Worm (Caenorhabditis elegans) whole organism, midembryonic: ENCODE results near the gene F46B6.12.

ENCODE experiments used
- T22C8.4 ChIP-seq: fragments of 200-800 bp; sonication (Bioruptor generic); IDR thresholded peaks from 2 replicates; pipeline ENCODE4 v1.3.6; 2022; ENCODE audit warnings: missing genetic modification characterization, missing compliant biosample characterization
- cog-1 ChIP-seq: sonication (generic microtip); optimal IDR thresholded peaks from 2 replicates; lab custom pipeline; 2016; ENCODE audit warnings: missing genetic modification characterization, missing compliant biosample characterization
- flt-1 ChIP-seq: fragments of 200-800 bp; sonication (Bioruptor generic); IDR thresholded peaks from 2 replicates; pipeline ENCODE4 v1.3.6; 2022; ENCODE audit warnings: missing genetic modification characterization, missing compliant biosample characterization
- klf-2 ChIP-seq: fragments of 200-800 bp; sonication (Bioruptor generic); conservative IDR thresholded peaks from 2 replicates; pipeline ENCODE4 v1.3.6; 2022; ENCODE audit warnings: missing genetic modification reagents, missing genetic modification characterization, missing compliant biosample characterization
- med-1 ChIP-seq: sonication (generic microtip); optimal IDR thresholded peaks from 2 replicates; lab custom pipeline; 2017; ENCODE audit warnings: missing genetic modification characterization, mild to moderate bottlenecking, missing compliant biosample characterization, antibody characterized with exemption, missing genetic modification reagents; ENCODE audit not compliant: insufficient read depth
- ref-1 ChIP-seq: fragments of 200-800 bp; sonication (Bioruptor generic); conservative IDR thresholded peaks from 2 replicates; pipeline ENCODE4 v1.3.6; 2022; ENCODE audit warnings: missing genetic modification reagents, missing genetic modification characterization, missing compliant biosample characterization
- tab-1 ChIP-seq: fragments of 200-800 bp; sonication (Bioruptor generic); IDR thresholded peaks from 2 replicates; pipeline ENCODE4 v1.3.6; 2022; ENCODE audit warnings: missing genetic modification characterization, missing compliant biosample characterization
- ztf-23 ChIP-seq: fragments of 200-800 bp; sonication (Bioruptor generic); IDR thresholded peaks from 2 replicates; pipeline ENCODE4 v1.3.6; 2022; ENCODE audit warnings: missing genetic modification reagents, missing genetic modification characterization, missing compliant biosample characterization
- ztf-29 ChIP-seq: fragments of 200-800 bp; sonication (Bioruptor generic); IDR thresholded peaks from 2 replicates; pipeline ENCODE4 v1.3.6; 2022; ENCODE audit warnings: missing genetic modification reagents, missing genetic modification characterization, missing compliant biosample characterization

The F46B6.12 gene

DNA sequence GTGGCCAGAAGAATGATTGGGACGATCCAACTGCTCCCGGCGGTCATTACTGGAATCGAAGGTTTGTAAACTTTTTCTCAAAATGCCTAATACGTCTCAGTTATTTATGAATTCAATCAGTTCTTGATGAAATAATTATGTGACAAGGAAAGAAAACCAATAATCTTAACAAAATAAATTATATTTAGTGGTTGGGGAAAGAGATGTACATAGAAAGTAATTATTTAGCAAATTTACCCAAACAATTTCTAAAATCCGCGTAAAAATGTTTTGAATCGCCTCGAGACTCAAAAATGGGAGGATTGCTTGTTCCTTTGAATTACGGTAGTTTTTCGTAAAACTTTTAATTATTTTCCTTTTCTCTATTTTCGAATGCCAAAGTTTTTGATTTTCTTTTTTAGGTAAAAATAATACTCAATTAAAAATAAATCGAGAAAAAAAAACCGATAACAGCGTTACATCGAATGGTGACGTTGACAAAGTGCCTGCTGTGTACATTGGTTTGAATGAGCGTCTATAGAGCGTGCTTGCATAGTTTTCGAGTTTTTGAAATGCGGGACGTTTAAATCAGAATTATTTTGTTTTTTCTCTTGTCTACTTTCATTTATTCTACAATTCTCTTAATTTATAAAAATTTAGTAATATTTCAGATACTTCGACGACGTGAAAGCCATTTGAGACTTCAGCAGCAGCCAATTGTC is 46.0 kb downstream of the F46B6.12 start, which contains the start of the genes aagr-3 and drap-1:
Gene aagr-3 (minus strand): TSS at position 51 of the 701 bp plus-strand sequence.
Gene drap-1 (plus strand): TSS at position 645 of the 701 bp plus-strand sequence.
- TF ChIP-seq tab-1 (no peak), flt-1 (no peak), med-1 (GFP tag; lab: Kevin White, UChicago) (no peak), T22C8.4 (GFP tag; lab: Robert Waterston, UW) (no peak), ztf-23 (GFP tag; lab: Robert Waterston, UW) (no peak), klf-2 (no peak), cog-1 (tag; lab: Kevin White, UChicago) (no peak), ztf-29 (no peak)

DNA sequence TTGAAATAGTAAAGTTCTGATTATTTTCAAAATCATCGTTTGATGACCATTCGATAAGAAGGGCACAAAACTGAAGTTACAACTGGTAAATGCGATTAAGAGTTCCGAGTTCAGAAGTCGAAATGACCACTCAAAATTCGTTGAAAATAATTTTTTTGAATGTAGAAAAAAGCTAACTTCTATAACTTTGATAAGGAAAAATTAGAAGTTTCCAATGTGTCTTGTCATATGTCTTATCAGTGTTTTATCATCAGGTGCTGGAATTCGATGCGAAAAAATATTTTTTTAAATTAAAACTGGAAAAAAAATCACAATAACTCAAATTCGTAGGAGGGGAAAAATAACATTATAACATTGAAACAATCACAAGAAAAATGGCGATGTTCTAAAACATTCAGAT is 49.9 kb downstream of the F46B6.12 start:
- TF ChIP-seq med-1 (GFP tag; lab: Kevin White, UChicago): no peak
- TF ChIP-seq ztf-29: no peak
- no peak for TF ChIP-seq ref-1 (GFP tag; lab: Robert Waterston, UW)
- no peak for TF ChIP-seq ztf-23 (GFP tag; lab: Robert Waterston, UW)
- TF ChIP-seq klf-2: no peak
- TF ChIP-seq flt-1: no peak
- TF ChIP-seq cog-1 (tag; lab: Kevin White, UChicago): no peak
- TF ChIP-seq tab-1: no peak
- no peak for TF ChIP-seq T22C8.4 (GFP tag; lab: Robert Waterston, UW)
